Worm (Caenorhabditis elegans): ENCODE measurements around the gene F21D5.9.

- TF ChIP-seq unc-62 (GFP tag; optimal IDR thresholded peaks at IDR 0.05): no peak
- no peak for TF ChIP-seq unc-39 (tag; optimal IDR thresholded peaks at IDR 0.05)
- no peak for TF ChIP-seq nhr-12 (tag; optimal IDR thresholded peaks at IDR 0.05)
- TF ChIP-seq ztf-11 (tag; optimal IDR thresholded peaks at IDR 0.05): no peak
- TF ChIP-seq elt-1 (tag; optimal IDR thresholded peaks at IDR 0.05): no peak
- TF ChIP-seq ZK546.5 (tag; optimal IDR thresholded peaks at IDR 0.05): no peak
- no peak for TF ChIP-seq nfya-1 (tag; optimal IDR thresholded peaks at IDR 0.05; ENCODE audit: insufficient read depth)
- no peak for TF ChIP-seq aly-2 (tag; optimal IDR thresholded peaks at IDR 0.05)
- no peak for TF ChIP-seq ceh-82 (tag; optimal IDR thresholded peaks at IDR 0.05)
Observed at ce11 chrIV:8728122-8728521, 4.3 kb downstream of the F21D5.9 start, which contains the start of gene otub-3.
